Worm (Caenorhabditis elegans): ENCODE results near the gene ZK899.3.

Gene ZK899.3

ce11 chrX:9467573-9467972 lies 14.6 kb downstream of the ZK899.3 start (continued):
- TF ChIP-seq tbx-7 (tag; optimal IDR thresholded peaks at IDR 0.05) (peak; percentile 49), lin-11 (tag; optimal IDR thresholded peaks at IDR 0.05) (peak; percentile 82), ahr-1 (tag; optimal IDR thresholded peaks at IDR 0.05) (peak; percentile 84), zip-5 (tag; optimal IDR thresholded peaks at IDR 0.05) (peak; percentile 34), elt-4 (tag; optimal IDR thresholded peaks at IDR 0.05) (peak; percentile 58), F13H6.1 (tag; optimal IDR thresholded peaks at IDR 0.05) (peak; percentile 83), che-1 (tag; optimal IDR thresholded peaks at IDR 0.05) (peak; percentile 87), pha-4 (tag; optimal IDR thresholded peaks at IDR 0.05) (no peak), syd-9 (tag; optimal IDR thresholded peaks at IDR 0.05) (peak; percentile 87), ets-4 (tag; optimal IDR thresholded peaks at IDR 0.05) (peak; percentile 27), sdc-2 (tag; optimal IDR thresholded peaks at IDR 0.05) (peak; percentile 96), ama-1 (optimal IDR thresholded peaks at IDR 0.05) (no peak), ceh-22 (tag; optimal IDR thresholded peaks at IDR 0.05) (no peak), pag-3 (tag; optimal IDR thresholded peaks at IDR 0.05; ENCODE audit: borderline replicate concordance) (peak; percentile 51), unc-3 (GFP tag; conservative IDR thresholded peaks at IDR 0.05) (peak; percentile 85), unc-3 (tag; optimal IDR thresholded peaks at IDR 0.05) (peak; percentile 80), nhr-232 (tag; optimal IDR thresholded peaks at IDR 0.05) (peak; percentile 78), ceh-2 (tag; optimal IDR thresholded peaks at IDR 0.05) (peak; percentile 79), ceh-34 (tag; optimal IDR thresholded peaks at IDR 0.05) (peak; percentile 89), ztf-16 (tag; optimal IDR thresholded peaks at IDR 0.05) (peak; percentile 79), npax-4 (tag; optimal IDR thresholded peaks at IDR 0.05) (peak; percentile 61), ceh-19 (GFP tag; optimal IDR thresholded peaks at IDR 0.05) (peak; percentile 88), ceh-45 (GFP tag; IDR thresholded peaks at IDR 0.05) (peak; percentile 90), eyg-1 (tag; optimal IDR thresholded peaks at IDR 0.05) (peak; percentile 39), C38D4.7 (GFP tag; optimal IDR thresholded peaks at IDR 0.05) (peak; percentile 74), pat-9 (tag; optimal IDR thresholded peaks at IDR 0.05) (peak; percentile 86), lim-6 (tag; optimal IDR thresholded peaks at IDR 0.05) (peak; percentile 7), hlh-6 (tag; optimal IDR thresholded peaks at IDR 0.05) (peak; percentile 90), Y22D7AL.16 (tag; optimal IDR thresholded peaks at IDR 0.05) (peak; percentile 73), ceh-48 (tag; optimal IDR thresholded peaks at IDR 0.05) (peak; percentile 70)

ce11 chrX:9472170-9472569 lies 19.2 kb downstream of the ZK899.3 start, which contains the start of gene gap-2:
gap-2 (plus strand) TSS chrX:9472470.
- TF ChIP-seq pag-3 (tag; optimal IDR thresholded peaks at IDR 0.05; ENCODE audit: borderline replicate concordance) (no peak), nhr-232 (tag; optimal IDR thresholded peaks at IDR 0.05) (no peak), ceh-48 (tag; optimal IDR thresholded peaks at IDR 0.05) (no peak), lin-11 (tag; optimal IDR thresholded peaks at IDR 0.05) (no peak), pha-2 (tag; optimal IDR thresholded peaks at IDR 0.05) (no peak), ceh-31 (tag; optimal IDR thresholded peaks at IDR 0.05) (no peak), ref-2 (tag; optimal IDR thresholded peaks at IDR 0.05) (no peak), hlh-8 (tag; optimal IDR thresholded peaks at IDR 0.05) (no peak), ceh-18 (tag; optimal IDR thresholded peaks at IDR 0.05) (no peak), mec-3 (tag; optimal IDR thresholded peaks at IDR 0.05; ENCODE audit: borderline replicate concordance) (no peak), ama-1 (optimal IDR thresholded peaks at IDR 0.05) (no peak), dmd-4 (tag; optimal IDR thresholded peaks at IDR 0.05; ENCODE audit: borderline replicate concordance) (no peak)

- TF ChIP-seq ztf-16 (tag; optimal IDR thresholded peaks at IDR 0.05) (no peak), pros-1 (tag; optimal IDR thresholded peaks at IDR 0.05) (no peak), nhr-232 (tag; optimal IDR thresholded peaks at IDR 0.05) (no peak), unc-3 (GFP tag; conservative IDR thresholded peaks at IDR 0.05) (no peak), unc-3 (tag; optimal IDR thresholded peaks at IDR 0.05) (no peak), dve-1 (tag; optimal IDR thresholded peaks at IDR 0.05) (no peak)
Measured at ce11 chrX:9476752-9477151, 23.8 kb downstream of the ZK899.3 start.

Measured in whole organism, late embryonic.